Fruit fly (Drosophila melanogaster) whole organism, pupa: ENCODE measurements around the gene chinmo.

ENCODE experiments used
- CG10348 ChIP-seq: fragments of 200-800 bp; sonication (Bioruptor generic); IDR thresholded peaks from 2 replicates; pipeline ENCODE4 v1.3.6; 2022; ENCODE audit warnings: missing biosample characterization, missing genetic modification characterization
- CG12605 ChIP-seq: fragments of 200-800 bp; sonication (Bioruptor generic); IDR thresholded peaks from 2 replicates; pipeline ENCODE4 v1.3.6; 2022; ENCODE audit warnings: missing biosample characterization, missing genetic modification characterization
- CG13204 ChIP-seq: fragments of 200-800 bp; sonication (Bioruptor generic); optimal IDR thresholded peaks from 2 replicates; lab custom pipeline; 2018; ENCODE audit warnings: missing biosample characterization, mild to moderate bottlenecking, missing genetic modification characterization, moderate library complexity
- CG14655 ChIP-seq: fragments of 200-800 bp; sonication (Bioruptor generic); optimal IDR thresholded peaks from 3 replicates; lab custom pipeline; 2017; ENCODE audit warnings: mild to moderate bottlenecking, missing biosample characterization, missing genetic modification reagents, missing genetic modification characterization
- CG15710 ChIP-seq: fragments of 200-800 bp; sonication (Bioruptor generic); optimal IDR thresholded peaks from 2 replicates; lab custom pipeline; 2018; ENCODE audit warnings: missing biosample characterization, mild to moderate bottlenecking, missing genetic modification characterization, moderate library complexity
- CG17806 ChIP-seq: fragments of 200-800 bp; sonication (Bioruptor generic); optimal IDR thresholded peaks from 2 replicates; lab custom pipeline; 2018; ENCODE audit warnings: missing biosample characterization, mild to moderate bottlenecking, missing genetic modification characterization, moderate library complexity
- CG32121 ChIP-seq: fragments of 200-800 bp; sonication (Bioruptor generic); IDR thresholded peaks from 2 replicates; pipeline ENCODE4 v1.3.6; 2022; ENCODE audit warnings: missing biosample characterization, missing genetic modification characterization
- CG34367 ChIP-seq: fragments of 200-800 bp; sonication (Bioruptor generic); optimal IDR thresholded peaks from 2 replicates; lab custom pipeline; 2018; ENCODE audit warnings: missing biosample characterization, mild to moderate bottlenecking, missing genetic modification characterization
- CG4496 ChIP-seq: fragments of 200-800 bp; sonication (Bioruptor generic); IDR thresholded peaks from 3 replicates; pipeline ENCODE4 v1.3.6; 2022; ENCODE audit warnings: missing biosample characterization, missing genetic modification characterization
- CG8159 ChIP-seq: fragments of 200-800 bp; sonication (Bioruptor generic); optimal IDR thresholded peaks from 3 replicates; lab custom pipeline; 2018; ENCODE audit warnings: missing biosample characterization, mild to moderate bottlenecking, missing genetic modification characterization, moderate library complexity
- CG8301 ChIP-seq: fragments of 200-800 bp; sonication (Bioruptor generic); optimal IDR thresholded peaks from 2 replicates; lab custom pipeline; 2018; ENCODE audit warnings: missing biosample characterization, mild to moderate bottlenecking, missing genetic modification characterization
- CG9948 ChIP-seq: fragments of 200-800 bp; sonication (Bioruptor generic); optimal IDR thresholded peaks from 2 replicates; lab custom pipeline; 2018; ENCODE audit warnings: missing biosample characterization, mild to moderate bottlenecking, missing genetic modification characterization, moderate library complexity
- D1 ChIP-seq: fragments of 200-800 bp; sonication (Bioruptor generic); optimal IDR thresholded peaks from 2 replicates; lab custom pipeline; 2018; ENCODE audit warnings: missing biosample characterization, mild to moderate bottlenecking, missing genetic modification characterization, moderate library complexity
- EcR ChIP-seq: fragments of 200-800 bp; sonication (Bioruptor generic); optimal IDR thresholded peaks from 3 replicates; lab custom pipeline; 2019; ENCODE audit warnings: missing biosample characterization, missing genetic modification characterization, mild to moderate bottlenecking, moderate library complexity, missing genetic modification reagents
- Ets98B ChIP-seq: fragments of 200-800 bp; sonication (Bioruptor generic); IDR thresholded peaks from 2 replicates; pipeline ENCODE4 v1.3.6; 2022; ENCODE audit warnings: missing biosample characterization, missing genetic modification characterization
- Pif1A ChIP-seq: fragments of 200-800 bp; sonication (Bioruptor generic); optimal IDR thresholded peaks from 3 replicates; lab custom pipeline; 2016; ENCODE audit warnings: missing biosample characterization, missing genetic modification characterization
- Pif1B ChIP-seq: fragments of 200-800 bp; sonication (Bioruptor generic); optimal IDR thresholded peaks from 3 replicates; lab custom pipeline; 2016; ENCODE audit warnings: missing biosample characterization, missing genetic modification characterization
- Snoo ChIP-seq: fragments of 200-800 bp; sonication (Bioruptor generic); optimal IDR thresholded peaks from 3 replicates; lab custom pipeline; 2017; ENCODE audit warnings: missing biosample characterization, mild to moderate bottlenecking, missing genetic modification characterization, inconsistent platforms
- fd96Ca ChIP-seq: fragments of 200-800 bp; sonication (Bioruptor generic); IDR thresholded peaks from 3 replicates; pipeline ENCODE4 v1.3.6; 2022; ENCODE audit warnings: missing biosample characterization, missing genetic modification characterization
- gl ChIP-seq: fragments of 200-800 bp; sonication (Bioruptor generic); optimal IDR thresholded peaks from 2 replicates; lab custom pipeline; 2018; ENCODE audit warnings: missing biosample characterization, mild to moderate bottlenecking, missing genetic modification characterization
- rn ChIP-seq: fragments of 200-800 bp; sonication (Bioruptor generic); IDR thresholded peaks from 2 replicates; pipeline ENCODE4 v1.3.6; 2022; ENCODE audit warnings: missing biosample characterization, missing genetic modification characterization

The chinmo gene

dm6 chr2L:1692857-1693256 is 41.8 kb downstream of the chinmo start:
- TF ChIP-seq Snoo (tag; lab: Kevin White, UChicago) (no peak), rn (GFP tag; lab: Robert Waterston, UW) (no peak), CG13204 (no peak), Ets98B (GFP tag; lab: Robert Waterston, UW) (no peak), CG34367 (tag; lab: Kevin White, UChicago) (no peak), CG15710 (tag; lab: Kevin White, UChicago) (no peak), CG12605 (no peak), CG8159 (tag; lab: Kevin White, UChicago) (no peak), CG4496 (GFP tag; lab: Robert Waterston, UW) (no peak), CG8301 (tag; lab: Kevin White, UChicago) (no peak), Pif1B (no peak)

- TF ChIP-seq D1 = no peak
- TF ChIP-seq EcR (GFP tag; lab: Kevin White, UChicago) = no peak
- TF ChIP-seq Pif1A (GFP tag; lab: Kevin White, UChicago) = no peak
- no peak for TF ChIP-seq CG15710 (tag; lab: Kevin White, UChicago)
- no peak for TF ChIP-seq Snoo (tag; lab: Kevin White, UChicago)
- no peak for TF ChIP-seq gl (tag; lab: Kevin White, UChicago)
- TF ChIP-seq CG12605 = no peak
- no peak for TF ChIP-seq rn (GFP tag; lab: Robert Waterston, UW)
- TF ChIP-seq CG13204 = no peak
- no peak for TF ChIP-seq Ets98B (GFP tag; lab: Robert Waterston, UW)
- TF ChIP-seq CG4496 (GFP tag; lab: Robert Waterston, UW) = no peak
- no peak for TF ChIP-seq CG9948
- no peak for TF ChIP-seq CG10348
- no peak for TF ChIP-seq CG17806 (tag; lab: Kevin White, UChicago)
These were observed 45.2 kb downstream of the chinmo start for dm6 chr2L:1696269-1696668.

dm6 chr2L:1704746-1705145 is 53.7 kb downstream of the chinmo start, which contains the start of gene cpb:
cpb (plus strand) TSS chr2L:1704902.
- TF ChIP-seq CG8301 (tag; lab: Kevin White, UChicago) = no peak
- TF ChIP-seq CG12605 = no peak
- no peak for TF ChIP-seq CG15710 (tag; lab: Kevin White, UChicago)
- TF ChIP-seq CG10348 = no peak
- no peak for TF ChIP-seq CG8159 (tag; lab: Kevin White, UChicago)
- no peak for TF ChIP-seq gl (tag; lab: Kevin White, UChicago)
- TF ChIP-seq CG4496 (GFP tag; lab: Robert Waterston, UW) = no peak
- TF ChIP-seq Pif1B = no peak
- TF ChIP-seq CG32121 (GFP tag; lab: Robert Waterston, UW) = no peak
- no peak for TF ChIP-seq EcR (GFP tag; lab: Kevin White, UChicago)
- TF ChIP-seq Snoo (tag; lab: Kevin White, UChicago) = no peak
- TF ChIP-seq CG13204 = no peak
- TF ChIP-seq CG14655 (GFP tag; lab: Kevin White, UChicago) = no peak
- TF ChIP-seq CG34367 (tag; lab: Kevin White, UChicago) = no peak
- TF ChIP-seq D1 = no peak
- no peak for TF ChIP-seq CG17806 (tag; lab: Kevin White, UChicago)
- TF ChIP-seq CG9948 = no peak
- no peak for TF ChIP-seq rn (GFP tag; lab: Robert Waterston, UW)
- no peak for TF ChIP-seq Ets98B (GFP tag; lab: Robert Waterston, UW)
- TF ChIP-seq, all 21 proteins: peak for 0

- TF ChIP-seq CG15710 (tag; lab: Kevin White, UChicago) (no peak), CG4496 (GFP tag; lab: Robert Waterston, UW) (no peak), CG17806 (tag; lab: Kevin White, UChicago) (no peak), CG8301 (tag; lab: Kevin White, UChicago) (no peak), CG12605 (no peak), Pif1A (GFP tag; lab: Kevin White, UChicago) (no peak)
These were observed 55.9 kb downstream of the chinmo start for dm6 chr2L:1706961-1707360.

- TF ChIP-seq CG32121 (GFP tag; lab: Robert Waterston, UW) = no peak
- no peak for TF ChIP-seq CG34367 (tag; lab: Kevin White, UChicago)
- TF ChIP-seq CG17806 (tag; lab: Kevin White, UChicago) = no peak
- TF ChIP-seq CG8159 (tag; lab: Kevin White, UChicago) = no peak
- no peak for TF ChIP-seq D1
- TF ChIP-seq Ets98B (GFP tag; lab: Robert Waterston, UW) = no peak
- no peak for TF ChIP-seq Pif1B
- no peak for TF ChIP-seq fd96Ca (GFP tag; lab: Robert Waterston, UW)
- TF ChIP-seq CG14655 (GFP tag; lab: Kevin White, UChicago) = no peak
- no peak for TF ChIP-seq CG15710 (tag; lab: Kevin White, UChicago)
- TF ChIP-seq EcR (GFP tag; lab: Kevin White, UChicago) = no peak
- TF ChIP-seq Pif1A (GFP tag; lab: Kevin White, UChicago) = no peak
- TF ChIP-seq gl (tag; lab: Kevin White, UChicago) = no peak
- no peak for TF ChIP-seq CG8301 (tag; lab: Kevin White, UChicago)
- no peak for TF ChIP-seq CG12605
- no peak for TF ChIP-seq CG9948
- no peak for TF ChIP-seq Snoo (tag; lab: Kevin White, UChicago)
- no peak for TF ChIP-seq CG10348
- TF ChIP-seq, all 21 proteins: peak for 0
These were observed 57.1 kb downstream of the chinmo start for dm6 chr2L:1708110-1708509.

dm6 chr2L:1709316-1709715 is 58.3 kb downstream of the chinmo start:
- no peak for TF ChIP-seq CG4496 (GFP tag; lab: Robert Waterston, UW)
- TF ChIP-seq Snoo (tag; lab: Kevin White, UChicago) = no peak
- no peak for TF ChIP-seq Pif1A (GFP tag; lab: Kevin White, UChicago)
- TF ChIP-seq D1 = no peak
- TF ChIP-seq Pif1B = no peak
- TF ChIP-seq EcR (GFP tag; lab: Kevin White, UChicago) = no peak
- no peak for TF ChIP-seq CG15710 (tag; lab: Kevin White, UChicago)
- no peak for TF ChIP-seq CG9948
- TF ChIP-seq Ets98B (GFP tag; lab: Robert Waterston, UW) = no peak
- TF ChIP-seq CG17806 (tag; lab: Kevin White, UChicago) = no peak
